Worm (Caenorhabditis elegans): ENCODE data around the gene unc-18.

The unc-18 gene

ce11 chrX:7726351-7726750 lies 43.7 kb downstream of the unc-18 start:
- TF ChIP-seq ceh-91 (GFP tag; IDR thresholded peaks at IDR 0.05) (no peak), K12H6.12 (tag; optimal IDR thresholded peaks at IDR 0.05) (no peak), aptf-3 (GFP tag; IDR thresholded peaks at IDR 0.05) (no peak), hrde-1 (tag; optimal IDR thresholded peaks at IDR 0.05; ENCODE audit: borderline replicate concordance) (no peak), Y95B8A.8 (GFP tag; IDR thresholded peaks at IDR 0.05) (no peak)

ce11 chrX:7727601-7728000 lies 44.9 kb downstream of the unc-18 start, which contains the start of gene vit-1:
vit-1 (plus strand) TSS chrX:7727889.
- TF ChIP-seq nhr-80 (tag; optimal IDR thresholded peaks at IDR 0.05) (peak; percentile 74), let-607 (tag; optimal IDR thresholded peaks at IDR 0.05) (peak; percentile 11 to 30), mes-4 (tag; optimal IDR thresholded peaks at IDR 0.05) (no peak), C06A6.2 (GFP tag; conservative IDR thresholded peaks at IDR 0.05) (no peak), tbp1 (GFP tag; optimal IDR thresholded peaks at IDR 0.05) (peak; percentile 14)

ce11 chrX:7733571-7733970 lies 50.9 kb downstream of the unc-18 start:
- 0 out of 2 replicates have a peak, but pooled peaks have one; percentile 4 for TF ChIP-seq lin-26 (GFP tag; IDR thresholded peaks at IDR 0.05)
- no peak for TF ChIP-seq T26A5.8 (tag; optimal IDR thresholded peaks at IDR 0.05)
- TF ChIP-seq Y53G8AR.9 (GFP tag; conservative IDR thresholded peaks at IDR 0.05) = peak; percentile 24; the same call in 1 of the 2 replicates
- TF ChIP-seq atf-7 (tag; optimal IDR thresholded peaks at IDR 0.05) = peak; percentile 23
- peak; percentile 82 for TF ChIP-seq Y56A3A.18 (GFP tag; IDR thresholded peaks at IDR 0.05)
- peak; percentile 60; the same call in 1 of the 2 replicates for TF ChIP-seq B0336.3 (GFP tag; IDR thresholded peaks at IDR 0.05)
